Worm (Caenorhabditis elegans) whole organism, midembryonic: ENCODE results near the gene glr-7.

ENCODE experiments used
- T22C8.4 ChIP-seq: fragments of 200-800 bp; sonication (Bioruptor generic); IDR thresholded peaks from 2 replicates; pipeline ENCODE4 v1.3.6; 2022; ENCODE audit warnings: missing genetic modification characterization, missing compliant biosample characterization
- cog-1 ChIP-seq: sonication (generic microtip); optimal IDR thresholded peaks from 2 replicates; lab custom pipeline; 2016; ENCODE audit warnings: missing genetic modification characterization, missing compliant biosample characterization
- flt-1 ChIP-seq: fragments of 200-800 bp; sonication (Bioruptor generic); IDR thresholded peaks from 2 replicates; pipeline ENCODE4 v1.3.6; 2022; ENCODE audit warnings: missing genetic modification characterization, missing compliant biosample characterization
- klf-2 ChIP-seq: fragments of 200-800 bp; sonication (Bioruptor generic); conservative IDR thresholded peaks from 2 replicates; pipeline ENCODE4 v1.3.6; 2022; ENCODE audit warnings: missing genetic modification reagents, missing genetic modification characterization, missing compliant biosample characterization
- med-1 ChIP-seq: sonication (generic microtip); optimal IDR thresholded peaks from 2 replicates; lab custom pipeline; 2017; ENCODE audit warnings: missing genetic modification characterization, mild to moderate bottlenecking, missing compliant biosample characterization, antibody characterized with exemption, missing genetic modification reagents; ENCODE audit not compliant: insufficient read depth
- ref-1 ChIP-seq: fragments of 200-800 bp; sonication (Bioruptor generic); conservative IDR thresholded peaks from 2 replicates; pipeline ENCODE4 v1.3.6; 2022; ENCODE audit warnings: missing genetic modification reagents, missing genetic modification characterization, missing compliant biosample characterization
- tab-1 ChIP-seq: fragments of 200-800 bp; sonication (Bioruptor generic); IDR thresholded peaks from 2 replicates; pipeline ENCODE4 v1.3.6; 2022; ENCODE audit warnings: missing genetic modification characterization, missing compliant biosample characterization
- ztf-23 ChIP-seq: fragments of 200-800 bp; sonication (Bioruptor generic); IDR thresholded peaks from 2 replicates; pipeline ENCODE4 v1.3.6; 2022; ENCODE audit warnings: missing genetic modification reagents, missing genetic modification characterization, missing compliant biosample characterization
- ztf-29 ChIP-seq: fragments of 200-800 bp; sonication (Bioruptor generic); IDR thresholded peaks from 2 replicates; pipeline ENCODE4 v1.3.6; 2022; ENCODE audit warnings: missing genetic modification reagents, missing genetic modification characterization, missing compliant biosample characterization

The glr-7 gene

ce11 chrX:2394983-2395382 lies 24.7 kb downstream of the glr-7 start, which contains the start of gene C43H6.6:
Gene C43H6.6, plus strand, starts transcription at chrX:2395283.
- TF ChIP-seq cog-1 (tag; lab: Kevin White, UChicago): no peak
- TF ChIP-seq tab-1: no peak
- TF ChIP-seq med-1 (GFP tag; lab: Kevin White, UChicago): no peak
- TF ChIP-seq ztf-23: no peak
- TF ChIP-seq flt-1 (GFP tag; lab: Robert Waterston, UW): no peak
- no peak for TF ChIP-seq T22C8.4
- no peak for TF ChIP-seq klf-2 (GFP tag; lab: Robert Waterston, UW)
- no peak for TF ChIP-seq ztf-29
- no peak for TF ChIP-seq ref-1 (GFP tag; lab: Robert Waterston, UW)

- no peak for TF ChIP-seq ref-1 (GFP tag; lab: Robert Waterston, UW)
- TF ChIP-seq ztf-29: no peak
- TF ChIP-seq cog-1 (tag; lab: Kevin White, UChicago): no peak
- TF ChIP-seq med-1 (GFP tag; lab: Kevin White, UChicago): no peak
- TF ChIP-seq T22C8.4: no peak
- no peak for TF ChIP-seq klf-2 (GFP tag; lab: Robert Waterston, UW)
- TF ChIP-seq ztf-23: no peak
- no peak for TF ChIP-seq flt-1 (GFP tag; lab: Robert Waterston, UW)
- no peak for TF ChIP-seq tab-1
Measured at ce11 chrX:2386922-2387566, 32.6 kb downstream of the glr-7 start.

ce11 chrX:2385453-2385852 lies 34.2 kb downstream of the glr-7 start, which contains the start of gene F47G3.1:
Gene F47G3.1, plus strand, starts transcription at chrX:2385753.
- TF ChIP-seq ztf-23 (no peak), ztf-29 (no peak), med-1 (GFP tag; lab: Kevin White, UChicago) (no peak), cog-1 (tag; lab: Kevin White, UChicago) (no peak), tab-1 (no peak), klf-2 (GFP tag; lab: Robert Waterston, UW) (no peak), ref-1 (GFP tag; lab: Robert Waterston, UW) (no peak), flt-1 (GFP tag; lab: Robert Waterston, UW) (no peak), T22C8.4 (no peak)

ce11 chrX:2382227-2382626 lies 37.5 kb downstream of the glr-7 start:
- TF ChIP-seq flt-1 (GFP tag; lab: Robert Waterston, UW) (no peak), ztf-23 (no peak), ztf-29 (no peak), ref-1 (GFP tag; lab: Robert Waterston, UW) (no peak), med-1 (GFP tag; lab: Kevin White, UChicago) (no peak), T22C8.4 (no peak), cog-1 (tag; lab: Kevin White, UChicago) (no peak), tab-1 (no peak), klf-2 (GFP tag; lab: Robert Waterston, UW) (no peak)

- TF ChIP-seq klf-2 (GFP tag; lab: Robert Waterston, UW) (no peak), ztf-23 (no peak), flt-1 (GFP tag; lab: Robert Waterston, UW) (no peak), med-1 (GFP tag; lab: Kevin White, UChicago) (no peak)
Measured at ce11 chrX:2381282-2381681, 38.4 kb downstream of the glr-7 start, which contains the start of gene F47G3.4. Gene F47G3.4, plus strand, starts transcription at chrX:2381582.

ce11 chrX:2380818-2381217 lies 38.9 kb downstream of the glr-7 start:
- TF ChIP-seq ztf-23 (no peak), ztf-29 (no peak), ref-1 (GFP tag; lab: Robert Waterston, UW) (no peak), flt-1 (GFP tag; lab: Robert Waterston, UW) (no peak)

- no peak for TF ChIP-seq tab-1
- no peak for TF ChIP-seq cog-1 (tag; lab: Kevin White, UChicago)
- TF ChIP-seq klf-2 (GFP tag; lab: Robert Waterston, UW): no peak
- TF ChIP-seq flt-1 (GFP tag; lab: Robert Waterston, UW): no peak
- TF ChIP-seq ztf-23: no peak
Measured at ce11 chrX:2375300-2376035, 44.2 kb downstream of the glr-7 start, which contains the start of gene F47G3.3. Gene F47G3.3, plus strand, starts transcription at chrX:2375985.

ce11 chrX:2372134-2372533 lies 47.5 kb downstream of the glr-7 start:
- TF ChIP-seq klf-2 (GFP tag; lab: Robert Waterston, UW) (no peak), ztf-29 (no peak), flt-1 (GFP tag; lab: Robert Waterston, UW) (no peak), med-1 (GFP tag; lab: Kevin White, UChicago) (no peak), cog-1 (tag; lab: Kevin White, UChicago) (no peak), tab-1 (no peak), T22C8.4 (no peak), ref-1 (GFP tag; lab: Robert Waterston, UW) (no peak), ztf-23 (no peak)

ce11 chrX:2370655-2371054 lies 49.0 kb downstream of the glr-7 start:
- TF ChIP-seq ref-1 (GFP tag; lab: Robert Waterston, UW) (no peak), cog-1 (tag; lab: Kevin White, UChicago) (no peak), tab-1 (no peak), ztf-29 (no peak), klf-2 (GFP tag; lab: Robert Waterston, UW) (no peak), flt-1 (GFP tag; lab: Robert Waterston, UW) (no peak), med-1 (GFP tag; lab: Kevin White, UChicago) (no peak), ztf-23 (no peak), T22C8.4 (no peak)

ce11 chrX:2369073-2369472 lies 50.6 kb downstream of the glr-7 start:
- TF ChIP-seq ztf-23 (no peak), cog-1 (tag; lab: Kevin White, UChicago) (no peak), T22C8.4 (no peak), tab-1 (no peak), klf-2 (GFP tag; lab: Robert Waterston, UW) (no peak), ref-1 (GFP tag; lab: Robert Waterston, UW) (no peak), ztf-29 (no peak), med-1 (GFP tag; lab: Kevin White, UChicago) (no peak), flt-1 (GFP tag; lab: Robert Waterston, UW) (no peak)
